Worm (Caenorhabditis elegans): Measurements from ENCODE around the gene srt-42.

srt-42 gene

ce11 chrV:1807160-1807559 lies at the start of gene srt-42:
Gene srt-42, plus strand, starts transcription at chrV:1807460.
- TF ChIP-seq pes-1 (GFP tag; IDR thresholded peaks at IDR 0.05) (no peak), aly-1 (tag; optimal IDR thresholded peaks at IDR 0.05) (no peak), hmg-4 (GFP tag; optimal IDR thresholded peaks at IDR 0.05) (no peak), flt-1 (GFP tag; IDR thresholded peaks at IDR 0.05) (no peak), tra-4 (tag; optimal IDR thresholded peaks at IDR 0.05) (no peak)

ce11 chrV:1760682-1761081 lies 46.6 kb upstream of the srt-42 start, which contains the start of gene clec-205:
Gene clec-205, plus strand, starts transcription at chrV:1760893.
- TF ChIP-seq aly-1 (tag; optimal IDR thresholded peaks at IDR 0.05), result no peak
- no peak for TF ChIP-seq hmg-4 (GFP tag; optimal IDR thresholded peaks at IDR 0.05)
- TF ChIP-seq tra-4 (tag; optimal IDR thresholded peaks at IDR 0.05), result no peak
- no peak for TF ChIP-seq B0310.2 (tag; optimal IDR thresholded peaks at IDR 0.05)
- no peak for TF ChIP-seq F13C5.2 (tag; optimal IDR thresholded peaks at IDR 0.05)
- TF ChIP-seq ceh-13 (GFP tag; optimal IDR thresholded peaks at IDR 0.05), result no peak
- no peak for TF ChIP-seq tbx-11 (GFP tag; IDR thresholded peaks at IDR 0.05)
- TF ChIP-seq ets-7 (tag; optimal IDR thresholded peaks at IDR 0.05), result no peak
- TF ChIP-seq hnd-1 (tag; optimal IDR thresholded peaks at IDR 0.05), result no peak
- no peak for TF ChIP-seq sea-1 (GFP tag; conservative IDR thresholded peaks at IDR 0.05)
- no peak for TF ChIP-seq ama-1 (optimal IDR thresholded peaks at IDR 0.05)
- no peak for TF ChIP-seq pes-1 (GFP tag; IDR thresholded peaks at IDR 0.05)
- no peak for TF ChIP-seq ceh-36 (tag; optimal IDR thresholded peaks at IDR 0.05)
- TF ChIP-seq scrt-1 (GFP tag; IDR thresholded peaks at IDR 0.05), result no peak

- TF ChIP-seq tbx-11 (GFP tag; IDR thresholded peaks at IDR 0.05), result no peak
- TF ChIP-seq aly-1 (tag; optimal IDR thresholded peaks at IDR 0.05), result no peak
- TF ChIP-seq hnd-1 (tag; optimal IDR thresholded peaks at IDR 0.05), result no peak
- no peak for TF ChIP-seq B0310.2 (tag; optimal IDR thresholded peaks at IDR 0.05)
- no peak for TF ChIP-seq ceh-13 (GFP tag; optimal IDR thresholded peaks at IDR 0.05)
- TF ChIP-seq pes-1 (GFP tag; IDR thresholded peaks at IDR 0.05), result no peak
- TF ChIP-seq tbx-37 (GFP tag; conservative IDR thresholded peaks at IDR 0.05), result no peak
- TF ChIP-seq tra-4 (tag; optimal IDR thresholded peaks at IDR 0.05), result no peak
- no peak for TF ChIP-seq sea-1 (GFP tag; conservative IDR thresholded peaks at IDR 0.05)
- no peak for TF ChIP-seq ceh-36 (tag; optimal IDR thresholded peaks at IDR 0.05)
Observed at ce11 chrV:1767427-1767826, 39.8 kb upstream of the srt-42 start.

- TF ChIP-seq tra-4 (tag; optimal IDR thresholded peaks at IDR 0.05) (no peak), ceh-36 (tag; optimal IDR thresholded peaks at IDR 0.05) (no peak), hmg-4 (GFP tag; optimal IDR thresholded peaks at IDR 0.05) (no peak), pes-1 (GFP tag; IDR thresholded peaks at IDR 0.05) (no peak), ets-7 (tag; optimal IDR thresholded peaks at IDR 0.05) (no peak), tbx-11 (GFP tag; IDR thresholded peaks at IDR 0.05) (no peak), hmbx-1 (tag; optimal IDR thresholded peaks at IDR 0.05) (no peak), tbx-37 (GFP tag; conservative IDR thresholded peaks at IDR 0.05) (no peak), ama-1 (optimal IDR thresholded peaks at IDR 0.05) (no peak), sea-1 (GFP tag; conservative IDR thresholded peaks at IDR 0.05) (no peak; the same call in 1 of the 2 replicates), F13C5.2 (tag; optimal IDR thresholded peaks at IDR 0.05) (no peak), scrt-1 (GFP tag; IDR thresholded peaks at IDR 0.05) (no peak), flt-1 (GFP tag; IDR thresholded peaks at IDR 0.05) (no peak)
Observed at ce11 chrV:1771727-1772126, 35.5 kb upstream of the srt-42 start, which contains the start of gene dhs-13. Gene dhs-13, minus strand, starts transcription at chrV:1771734.

- TF ChIP-seq hnd-1 (tag; optimal IDR thresholded peaks at IDR 0.05) (no peak), sea-1 (GFP tag; conservative IDR thresholded peaks at IDR 0.05) (no peak), F13C5.2 (tag; optimal IDR thresholded peaks at IDR 0.05) (peak; percentile 11), tbx-11 (GFP tag; IDR thresholded peaks at IDR 0.05) (no peak)
Observed at ce11 chrV:1773120-1773519, 34.1 kb upstream of the srt-42 start.

- no peak for TF ChIP-seq F13C5.2 (tag; optimal IDR thresholded peaks at IDR 0.05)
- TF ChIP-seq hnd-1 (tag; optimal IDR thresholded peaks at IDR 0.05), result no peak
- no peak for TF ChIP-seq pes-1 (GFP tag; IDR thresholded peaks at IDR 0.05)
- no peak for TF ChIP-seq B0310.2 (tag; optimal IDR thresholded peaks at IDR 0.05)
- TF ChIP-seq tbx-11 (GFP tag; IDR thresholded peaks at IDR 0.05), result no peak
- TF ChIP-seq tbx-37 (GFP tag; conservative IDR thresholded peaks at IDR 0.05), result no peak
- TF ChIP-seq tra-4 (tag; optimal IDR thresholded peaks at IDR 0.05), result no peak
- TF ChIP-seq ceh-36 (tag; optimal IDR thresholded peaks at IDR 0.05), result no peak
- no peak for TF ChIP-seq hmg-4 (GFP tag; optimal IDR thresholded peaks at IDR 0.05)
- no peak for TF ChIP-seq ceh-13 (GFP tag; optimal IDR thresholded peaks at IDR 0.05)
Observed at ce11 chrV:1774874-1775589, 32.2 kb upstream of the srt-42 start, which contains the start of gene F36H9.7. Gene F36H9.7, minus strand, starts transcription at chrV:1774924.

ce11 chrV:1779136-1779535 lies 28.1 kb upstream of the srt-42 start, which contains the start of gene F36H9.4:
Gene F36H9.4, minus strand, starts transcription at chrV:1779236.
- no peak for TF ChIP-seq ets-7 (tag; optimal IDR thresholded peaks at IDR 0.05)
- TF ChIP-seq ama-1 (optimal IDR thresholded peaks at IDR 0.05), result no peak
- no peak for TF ChIP-seq ceh-13 (GFP tag; optimal IDR thresholded peaks at IDR 0.05)

- TF ChIP-seq sea-1 (GFP tag; conservative IDR thresholded peaks at IDR 0.05) (no peak), ceh-36 (tag; optimal IDR thresholded peaks at IDR 0.05) (no peak), F13C5.2 (tag; optimal IDR thresholded peaks at IDR 0.05) (no peak), tra-4 (tag; optimal IDR thresholded peaks at IDR 0.05) (no peak), ceh-13 (GFP tag; optimal IDR thresholded peaks at IDR 0.05) (no peak), hnd-1 (tag; optimal IDR thresholded peaks at IDR 0.05) (no peak), pes-1 (GFP tag; IDR thresholded peaks at IDR 0.05) (no peak), tbx-11 (GFP tag; IDR thresholded peaks at IDR 0.05) (no peak), hmbx-1 (tag; optimal IDR thresholded peaks at IDR 0.05) (no peak), flt-1 (GFP tag; IDR thresholded peaks at IDR 0.05) (no peak), scrt-1 (GFP tag; IDR thresholded peaks at IDR 0.05) (no peak), tbx-37 (GFP tag; conservative IDR thresholded peaks at IDR 0.05) (no peak), ets-7 (tag; optimal IDR thresholded peaks at IDR 0.05) (no peak), ama-1 (optimal IDR thresholded peaks at IDR 0.05) (no peak), aly-1 (tag; optimal IDR thresholded peaks at IDR 0.05) (no peak), hmg-4 (GFP tag; optimal IDR thresholded peaks at IDR 0.05) (no peak), B0310.2 (tag; optimal IDR thresholded peaks at IDR 0.05) (no peak)
Observed at ce11 chrV:1779994-1780393, 27.3 kb upstream of the srt-42 start.

Data from whole organism, early embryonic.